Worm (Caenorhabditis elegans): ENCODE measurements around the gene Y53F4B.7.
"Not testable (repeated sequence)": the region's sequence is repeated elsewhere in the genome, so short reads cannot be mapped to it uniquely, and the experiment has no call there.

DNA sequence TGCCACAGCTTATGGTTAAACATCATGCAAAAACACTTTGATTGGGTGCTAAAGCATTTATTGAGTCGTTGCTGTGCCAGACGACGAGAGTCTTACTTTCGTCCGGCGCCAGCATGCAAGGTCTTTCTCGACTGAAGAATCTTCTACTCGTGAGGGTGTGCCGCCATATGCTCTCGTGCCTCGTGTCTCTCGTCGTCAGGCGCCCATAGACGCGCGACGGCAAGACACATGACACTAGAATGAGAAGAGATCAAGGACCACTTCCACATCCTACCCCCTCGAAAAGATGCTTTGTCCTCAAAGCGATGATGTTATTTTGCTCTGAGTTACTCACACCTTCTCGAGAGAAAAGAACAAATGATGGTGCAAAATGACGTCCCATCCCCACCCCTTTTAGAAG, 50.1 kb downstream of the Y53F4B.7 start:
- not testable (repeated sequence) for TF ChIP-seq zag-1 (tag; optimal IDR thresholded peaks at IDR 0.05); lin-15B (tag; optimal IDR thresholded peaks at IDR 0.05); Y105C5A.15 (GFP tag; IDR thresholded peaks at IDR 0.05)

Data from whole organism, L4 larva.